Fruit fly (Drosophila melanogaster) whole organism, pupa: ENCODE measurements around the gene Rpt2.

Experiments used
- CG10348 ChIP-seq: fragments of 200-800 bp; sonication (Bioruptor generic); IDR thresholded peaks from 2 replicates; pipeline ENCODE4 v1.3.6; 2022; ENCODE audit warnings: missing biosample characterization, missing genetic modification characterization
- CG12605 ChIP-seq: fragments of 200-800 bp; sonication (Bioruptor generic); IDR thresholded peaks from 2 replicates; pipeline ENCODE4 v1.3.6; 2022; ENCODE audit warnings: missing biosample characterization, missing genetic modification characterization
- CG13204 ChIP-seq: fragments of 200-800 bp; sonication (Bioruptor generic); optimal IDR thresholded peaks from 2 replicates; lab custom pipeline; 2018; ENCODE audit warnings: missing biosample characterization, mild to moderate bottlenecking, missing genetic modification characterization, moderate library complexity
- CG14655 ChIP-seq: fragments of 200-800 bp; sonication (Bioruptor generic); optimal IDR thresholded peaks from 3 replicates; lab custom pipeline; 2017; ENCODE audit warnings: mild to moderate bottlenecking, missing biosample characterization, missing genetic modification reagents, missing genetic modification characterization
- CG15710 ChIP-seq: fragments of 200-800 bp; sonication (Bioruptor generic); optimal IDR thresholded peaks from 2 replicates; lab custom pipeline; 2018; ENCODE audit warnings: missing biosample characterization, mild to moderate bottlenecking, missing genetic modification characterization, moderate library complexity
- CG17806 ChIP-seq: fragments of 200-800 bp; sonication (Bioruptor generic); optimal IDR thresholded peaks from 2 replicates; lab custom pipeline; 2018; ENCODE audit warnings: missing biosample characterization, mild to moderate bottlenecking, missing genetic modification characterization, moderate library complexity
- CG32121 ChIP-seq: fragments of 200-800 bp; sonication (Bioruptor generic); IDR thresholded peaks from 2 replicates; pipeline ENCODE4 v1.3.6; 2022; ENCODE audit warnings: missing biosample characterization, missing genetic modification characterization
- CG34367 ChIP-seq: fragments of 200-800 bp; sonication (Bioruptor generic); optimal IDR thresholded peaks from 2 replicates; lab custom pipeline; 2018; ENCODE audit warnings: missing biosample characterization, mild to moderate bottlenecking, missing genetic modification characterization
- CG4496 ChIP-seq: fragments of 200-800 bp; sonication (Bioruptor generic); IDR thresholded peaks from 3 replicates; pipeline ENCODE4 v1.3.6; 2022; ENCODE audit warnings: missing biosample characterization, missing genetic modification characterization
- CG8159 ChIP-seq: fragments of 200-800 bp; sonication (Bioruptor generic); optimal IDR thresholded peaks from 3 replicates; lab custom pipeline; 2018; ENCODE audit warnings: missing biosample characterization, mild to moderate bottlenecking, missing genetic modification characterization, moderate library complexity
- CG8301 ChIP-seq: fragments of 200-800 bp; sonication (Bioruptor generic); optimal IDR thresholded peaks from 2 replicates; lab custom pipeline; 2018; ENCODE audit warnings: missing biosample characterization, mild to moderate bottlenecking, missing genetic modification characterization
- CG9948 ChIP-seq: fragments of 200-800 bp; sonication (Bioruptor generic); optimal IDR thresholded peaks from 2 replicates; lab custom pipeline; 2018; ENCODE audit warnings: missing biosample characterization, mild to moderate bottlenecking, missing genetic modification characterization, moderate library complexity
- D1 ChIP-seq: fragments of 200-800 bp; sonication (Bioruptor generic); optimal IDR thresholded peaks from 2 replicates; lab custom pipeline; 2018; ENCODE audit warnings: missing biosample characterization, mild to moderate bottlenecking, missing genetic modification characterization, moderate library complexity
- EcR ChIP-seq: fragments of 200-800 bp; sonication (Bioruptor generic); optimal IDR thresholded peaks from 3 replicates; lab custom pipeline; 2019; ENCODE audit warnings: missing biosample characterization, missing genetic modification characterization, mild to moderate bottlenecking, moderate library complexity, missing genetic modification reagents
- Ets98B ChIP-seq: fragments of 200-800 bp; sonication (Bioruptor generic); IDR thresholded peaks from 2 replicates; pipeline ENCODE4 v1.3.6; 2022; ENCODE audit warnings: missing biosample characterization, missing genetic modification characterization
- Pif1A ChIP-seq: fragments of 200-800 bp; sonication (Bioruptor generic); optimal IDR thresholded peaks from 3 replicates; lab custom pipeline; 2016; ENCODE audit warnings: missing biosample characterization, missing genetic modification characterization
- Pif1B ChIP-seq: fragments of 200-800 bp; sonication (Bioruptor generic); optimal IDR thresholded peaks from 3 replicates; lab custom pipeline; 2016; ENCODE audit warnings: missing biosample characterization, missing genetic modification characterization
- Snoo ChIP-seq: fragments of 200-800 bp; sonication (Bioruptor generic); optimal IDR thresholded peaks from 3 replicates; lab custom pipeline; 2017; ENCODE audit warnings: missing biosample characterization, mild to moderate bottlenecking, missing genetic modification characterization, inconsistent platforms
- fd96Ca ChIP-seq: fragments of 200-800 bp; sonication (Bioruptor generic); IDR thresholded peaks from 3 replicates; pipeline ENCODE4 v1.3.6; 2022; ENCODE audit warnings: missing biosample characterization, missing genetic modification characterization
- gl ChIP-seq: fragments of 200-800 bp; sonication (Bioruptor generic); optimal IDR thresholded peaks from 2 replicates; lab custom pipeline; 2018; ENCODE audit warnings: missing biosample characterization, mild to moderate bottlenecking, missing genetic modification characterization
- rn ChIP-seq: fragments of 200-800 bp; sonication (Bioruptor generic); IDR thresholded peaks from 2 replicates; pipeline ENCODE4 v1.3.6; 2022; ENCODE audit warnings: missing biosample characterization, missing genetic modification characterization

The Rpt2 gene

DNA sequence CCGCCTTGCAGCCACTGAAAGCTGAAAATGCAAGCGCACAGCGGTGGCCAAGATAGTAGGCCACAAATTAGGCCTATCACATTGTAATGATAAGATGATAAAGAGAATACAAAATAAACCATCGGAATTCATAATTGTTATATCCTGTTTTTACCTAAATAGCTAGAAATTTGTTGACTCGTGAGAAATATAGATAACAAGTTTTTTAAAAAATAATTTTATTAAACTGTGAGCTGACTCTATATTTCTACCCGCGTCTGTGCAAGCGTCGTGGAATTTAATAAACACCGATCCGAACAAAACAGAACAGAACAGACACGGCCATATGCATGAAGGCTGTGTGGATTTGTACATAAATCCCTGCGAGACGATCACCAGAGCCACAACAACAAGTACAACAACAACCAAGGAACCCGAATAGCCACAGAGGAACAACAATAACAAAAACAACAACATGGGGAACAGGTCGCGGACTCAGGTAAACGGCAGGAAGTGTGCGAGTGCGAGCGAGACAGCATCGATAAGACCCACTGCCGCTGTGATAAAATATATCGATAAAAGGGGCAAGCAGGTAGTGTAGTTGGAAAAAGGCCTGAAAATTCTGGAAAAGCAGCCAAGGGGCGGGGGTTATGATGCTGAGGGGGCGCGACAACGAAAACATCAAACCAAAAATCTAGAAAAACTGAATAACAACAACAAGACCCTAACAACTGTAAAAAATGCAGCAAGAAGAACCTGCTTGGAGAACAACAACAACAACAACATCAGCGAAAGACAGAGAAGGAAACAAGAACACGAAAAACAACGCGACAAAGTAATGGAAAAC is 44.9 kb downstream of the Rpt2 start:
- TF ChIP-seq rn (GFP tag; lab: Robert Waterston, UW) (peak; percentile 70), EcR (GFP tag; lab: Kevin White, UChicago) (peak; percentile 65), CG14655 (GFP tag; lab: Kevin White, UChicago) (peak; percentile 95), CG32121 (peak; percentile 82), CG12605 (GFP tag; lab: Robert Waterston, UW) (peak; percentile 86; the same call in 1 of the 2 replicates), Snoo (tag; lab: Kevin White, UChicago) (peak; percentile 95), Pif1A (GFP tag; lab: Kevin White, UChicago) (peak; percentile 96), gl (peak; percentile 83), CG9948 (peak; percentile 96), Pif1B (GFP tag; lab: Kevin White, UChicago) (peak; percentile 94), CG8159 (peak; percentile 97), CG4496 (GFP tag; lab: Robert Waterston, UW) (peak; percentile 91), fd96Ca (GFP tag; lab: Robert Waterston, UW) (peak; percentile 74), CG15710 (tag; lab: Kevin White, UChicago) (peak; percentile 96), CG10348 (GFP tag; lab: Robert Waterston, UW) (no peak), CG17806 (tag; lab: Kevin White, UChicago) (peak; percentile 95), D1 (tag; lab: Kevin White, UChicago) (peak; percentile 90), Ets98B (GFP tag; lab: Robert Waterston, UW) (peak; percentile 84), CG34367 (peak; percentile 93), CG13204 (GFP tag; lab: Kevin White, UChicago) (peak; percentile 87), CG8301 (tag; lab: Kevin White, UChicago) (peak; percentile 94)

DNA sequence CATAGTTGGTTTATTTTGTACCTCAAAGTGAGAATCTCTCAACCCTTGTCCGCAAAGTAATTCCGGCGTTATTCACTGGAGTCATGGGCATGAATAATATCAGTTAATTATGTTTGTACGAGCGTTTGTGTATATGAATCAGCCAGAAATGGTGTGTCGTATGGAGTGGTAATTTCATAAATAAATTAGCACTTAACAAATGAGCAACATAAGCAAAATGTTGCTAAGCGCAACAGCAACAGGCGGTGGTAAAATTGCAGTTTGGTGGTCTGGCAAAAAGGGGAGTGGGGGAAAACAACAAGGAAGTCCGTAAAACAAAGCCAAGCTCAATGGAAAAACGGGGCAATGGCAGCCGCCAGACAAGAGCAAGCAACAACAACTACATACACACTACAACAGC is 45.7 kb downstream of the Rpt2 start:
- no peak for TF ChIP-seq Ets98B (GFP tag; lab: Robert Waterston, UW)
- no peak for TF ChIP-seq Pif1A (GFP tag; lab: Kevin White, UChicago)
- no peak for TF ChIP-seq CG9948
- TF ChIP-seq D1 (tag; lab: Kevin White, UChicago) = no peak
- no peak for TF ChIP-seq CG10348 (GFP tag; lab: Robert Waterston, UW)
- TF ChIP-seq CG32121 = no peak
- TF ChIP-seq CG8301 (tag; lab: Kevin White, UChicago) = no peak
- no peak for TF ChIP-seq gl
- TF ChIP-seq fd96Ca (GFP tag; lab: Robert Waterston, UW) = no peak
- no peak for TF ChIP-seq EcR (GFP tag; lab: Kevin White, UChicago)
- TF ChIP-seq CG4496 (GFP tag; lab: Robert Waterston, UW) = no peak
- TF ChIP-seq rn (GFP tag; lab: Robert Waterston, UW) = no peak
- TF ChIP-seq CG34367 = no peak
- TF ChIP-seq, all 21 proteins: peak for 0

DNA sequence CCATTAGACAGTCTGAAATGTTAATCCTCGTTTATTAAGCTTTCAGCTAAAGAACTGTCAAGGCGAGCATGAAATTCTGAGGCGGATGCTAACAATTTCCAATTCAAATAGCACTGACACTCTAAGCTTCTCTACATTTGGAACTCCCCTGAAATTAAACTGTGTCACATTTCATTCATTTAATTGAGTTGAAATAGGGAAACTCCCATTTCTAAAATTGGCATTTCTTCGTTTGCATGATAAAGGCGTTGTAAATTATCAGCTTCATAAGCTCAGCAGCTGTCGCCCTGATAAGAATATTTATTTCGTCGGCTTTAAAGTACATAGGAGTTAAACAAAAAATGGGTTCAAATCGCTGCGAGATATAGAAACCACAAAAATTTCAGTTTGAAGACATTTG is 46.2 kb downstream of the Rpt2 start:
- TF ChIP-seq rn (GFP tag; lab: Robert Waterston, UW) (no peak), CG12605 (GFP tag; lab: Robert Waterston, UW) (no peak), fd96Ca (GFP tag; lab: Robert Waterston, UW) (no peak), CG9948 (no peak), Pif1A (GFP tag; lab: Kevin White, UChicago) (no peak), CG32121 (no peak)

DNA sequence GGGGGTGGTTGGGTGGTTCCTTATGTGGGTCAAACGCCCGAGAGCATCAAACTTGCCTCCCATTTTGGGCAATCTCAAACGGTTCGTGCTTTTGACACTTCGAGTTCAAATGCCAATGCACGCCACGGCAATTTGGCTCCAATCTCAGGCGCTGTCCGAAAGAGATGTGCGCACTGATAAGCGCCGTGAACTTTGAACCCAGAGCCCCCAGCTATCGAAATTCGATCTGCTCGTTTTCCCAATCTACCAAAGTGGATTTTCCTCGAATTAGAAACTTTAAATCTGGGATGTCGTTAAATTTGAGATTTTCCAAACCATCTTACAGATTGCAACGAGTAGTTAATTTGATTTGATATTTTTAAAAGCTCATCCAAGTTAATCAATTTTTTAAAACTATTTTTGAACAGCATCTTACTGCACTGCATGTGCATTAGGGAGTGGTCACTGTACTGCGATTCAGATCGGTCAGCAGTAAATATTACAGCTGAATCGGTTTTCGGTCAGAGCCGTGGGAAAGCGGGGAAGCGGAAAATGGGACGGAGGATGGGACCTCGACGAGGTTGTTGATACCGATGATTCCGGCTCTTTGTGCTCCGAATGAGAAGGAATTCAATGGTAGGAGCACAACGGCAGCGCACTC is 47.1 kb downstream of the Rpt2 start:
- TF ChIP-seq EcR (GFP tag; lab: Kevin White, UChicago) (peak; percentile 67), CG15710 (tag; lab: Kevin White, UChicago) (no peak), CG4496 (GFP tag; lab: Robert Waterston, UW) (no peak), gl (no peak), CG14655 (GFP tag; lab: Kevin White, UChicago) (no peak), CG8301 (tag; lab: Kevin White, UChicago) (no peak), fd96Ca (GFP tag; lab: Robert Waterston, UW) (no peak), CG34367 (no peak)

DNA sequence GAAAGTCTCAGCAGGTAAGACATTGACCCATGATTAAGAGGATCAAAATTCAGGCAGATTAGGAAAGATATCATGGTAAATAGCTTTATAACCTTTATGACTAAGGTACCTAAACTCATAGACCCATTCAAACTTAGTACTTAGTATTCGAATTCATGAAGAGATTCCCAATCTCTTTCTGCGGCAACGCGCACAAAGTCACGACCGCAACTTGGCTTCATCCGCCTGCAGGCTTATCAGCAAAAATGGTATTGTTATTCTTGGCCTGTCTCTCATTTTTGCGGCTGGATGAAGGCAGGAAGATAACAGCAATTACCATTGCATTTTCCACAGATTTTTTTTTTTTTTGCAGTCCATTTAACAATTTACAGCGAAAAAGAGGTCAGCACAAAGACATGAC is 51.1 kb downstream of the Rpt2 start:
- no peak for TF ChIP-seq CG14655 (GFP tag; lab: Kevin White, UChicago)
- no peak for TF ChIP-seq CG9948
- no peak for TF ChIP-seq CG34367
- TF ChIP-seq Ets98B (GFP tag; lab: Robert Waterston, UW) = no peak
- TF ChIP-seq Pif1B (GFP tag; lab: Kevin White, UChicago) = no peak
- TF ChIP-seq CG4496 (GFP tag; lab: Robert Waterston, UW) = no peak
- TF ChIP-seq D1 (tag; lab: Kevin White, UChicago) = no peak
- TF ChIP-seq Snoo (tag; lab: Kevin White, UChicago) = no peak
- no peak for TF ChIP-seq CG12605 (GFP tag; lab: Robert Waterston, UW)
- TF ChIP-seq CG13204 (GFP tag; lab: Kevin White, UChicago) = no peak
- TF ChIP-seq CG8159 = no peak
- TF ChIP-seq CG8301 (tag; lab: Kevin White, UChicago) = no peak
- TF ChIP-seq CG32121 = no peak
- TF ChIP-seq Pif1A (GFP tag; lab: Kevin White, UChicago) = no peak
- TF ChIP-seq gl = no peak
- TF ChIP-seq CG10348 (GFP tag; lab: Robert Waterston, UW) = no peak
- TF ChIP-seq EcR (GFP tag; lab: Kevin White, UChicago) = no peak
- TF ChIP-seq CG17806 (tag; lab: Kevin White, UChicago) = no peak
- no peak for TF ChIP-seq rn (GFP tag; lab: Robert Waterston, UW)
